Fruit fly (Drosophila melanogaster): ENCODE data around the gene CG9281.

The CG9281 gene

dm6 chrX:15697581-15698208 is 12.6 kb downstream of the CG9281 start (continued):
- TF ChIP-seq dm (GFP tag; optimal IDR thresholded peaks at IDR 0.05), result no peak
- peak; percentile 85 for TF ChIP-seq CG12942 (GFP tag; optimal IDR thresholded peaks at IDR 0.05)
- peak; percentile 83 for TF ChIP-seq CG12219 (GFP tag; optimal IDR thresholded peaks at IDR 0.05)
- TF ChIP-seq CG32532 (GFP tag; IDR thresholded peaks at IDR 0.05), result peak; percentile 97
- peak; percentile 74 for TF ChIP-seq Lim3 (GFP tag; IDR thresholded peaks at IDR 0.05)
- peak; percentile 89 for TF ChIP-seq CG10979 (tag; optimal IDR thresholded peaks at IDR 0.05)
- TF ChIP-seq CG3838 (GFP tag; optimal IDR thresholded peaks at IDR 0.05), result peak; percentile 47
- no peak for TF ChIP-seq btn (GFP tag; optimal IDR thresholded peaks at IDR 0.05)
- TF ChIP-seq Bteb2 (GFP tag; optimal IDR thresholded peaks at IDR 0.05), result peak; percentile 25
- TF ChIP-seq Optix (GFP tag; IDR thresholded peaks at IDR 0.05), result peak; percentile 87
- TF ChIP-seq Nf-YA (GFP tag; IDR thresholded peaks at IDR 0.05), result peak; percentile 81
- peak; percentile 62 for TF ChIP-seq Mad (GFP tag; optimal IDR thresholded peaks at IDR 0.05)
- peak; percentile 93 for TF ChIP-seq esg (GFP tag; conservative IDR thresholded peaks at IDR 0.05)
- peak; percentile 65; the same call in 2 of the 3 replicates for TF ChIP-seq CG2199 (GFP tag; IDR thresholded peaks at IDR 0.05)
- peak; percentile 77 for TF ChIP-seq Usf (GFP tag; optimal IDR thresholded peaks at IDR 0.05)
- peak; percentile 92 for TF ChIP-seq CG12769 (tag; optimal IDR thresholded peaks at IDR 0.05)
- TF ChIP-seq run (tag; optimal IDR thresholded peaks at IDR 0.05), result peak; percentile 72
- peak; percentile 91 for TF ChIP-seq Med (GFP tag)
- peak; percentile 94 for TF ChIP-seq CG2678 (tag; optimal IDR thresholded peaks at IDR 0.05)
- peak; percentile 82 for TF ChIP-seq Spps (tag; optimal IDR thresholded peaks at IDR 0.05)
- TF ChIP-seq CG8281 (tag; optimal IDR thresholded peaks at IDR 0.05), result peak; percentile 81
- peak; percentile 96 for TF ChIP-seq sug (tag; optimal IDR thresholded peaks at IDR 0.05)
- TF ChIP-seq CG3995 (GFP tag; optimal IDR thresholded peaks at IDR 0.05), result peak; percentile 99
- TF ChIP-seq ttk (GFP tag; IDR thresholded peaks at IDR 0.05), result peak; percentile 92
- TF ChIP-seq Nf-YB (GFP tag; optimal IDR thresholded peaks at IDR 0.05), result peak; percentile 56
- peak; percentile 82 for TF ChIP-seq ems (GFP tag; optimal IDR thresholded peaks at IDR 0.05)
- TF ChIP-seq Doc3 (GFP tag; IDR thresholded peaks at IDR 0.05; ENCODE audit: partially characterized antibody), result no peak
- peak; percentile 87 for TF ChIP-seq wdn (GFP tag; IDR thresholded peaks at IDR 0.05)
- no peak for TF ChIP-seq D (optimal IDR thresholded peaks at IDR 0.05)
- TF ChIP-seq D (GFP tag; optimal IDR thresholded peaks at IDR 0.05), result peak; percentile 88
- TF ChIP-seq z (GFP tag; IDR thresholded peaks at IDR 0.05), result 0 out of 3 replicates have a peak, but pooled peaks have one; percentile 19
- TF ChIP-seq CG3281 (GFP tag; optimal IDR thresholded peaks at IDR 0.05), result peak; percentile 94
- peak; percentile 91 for TF ChIP-seq fd96Cb (tag; optimal IDR thresholded peaks at IDR 0.05)
- peak; percentile 80 for TF ChIP-seq CG31388 (GFP tag; optimal IDR thresholded peaks at IDR 0.05)
- TF ChIP-seq CG6791 (GFP tag; IDR thresholded peaks at IDR 0.05; ENCODE audit: partially characterized antibody), result no peak
- TF ChIP-seq luna (GFP tag; optimal IDR thresholded peaks at IDR 0.05), result peak; percentile 4
- peak; percentile 24 for TF ChIP-seq ab (GFP tag; optimal IDR thresholded peaks at IDR 0.05)
- peak; percentile 83 for TF ChIP-seq CG16815 (GFP tag; optimal IDR thresholded peaks at IDR 0.05)
- peak; percentile 91 for TF ChIP-seq scrt (GFP tag; optimal IDR thresholded peaks at IDR 0.05)
- TF ChIP-seq CHES-1-like (GFP tag; optimal IDR thresholded peaks at IDR 0.05), result no peak
- TF ChIP-seq NC2α (GFP tag; optimal IDR thresholded peaks at IDR 0.05), result no peak
- no peak for TF ChIP-seq CG9876 (GFP tag; optimal IDR thresholded peaks at IDR 0.05)
- peak; percentile 92 for TF ChIP-seq CG4730 (GFP tag; IDR thresholded peaks at IDR 0.05)
- no peak for TF ChIP-seq CG14860 (GFP tag; IDR thresholded peaks at IDR 0.05; ENCODE audit: partially characterized antibody)
- no peak for TF ChIP-seq Dfd (GFP tag; optimal IDR thresholded peaks at IDR 0.05)
- TF ChIP-seq TFAM (GFP tag; optimal IDR thresholded peaks at IDR 0.05), result no peak
- TF ChIP-seq CG15073 (GFP tag; optimal IDR thresholded peaks at IDR 0.05), result peak; percentile 43
- TF ChIP-seq seq (GFP tag; IDR thresholded peaks at IDR 0.05), result peak; percentile 88
- peak; percentile 93 for TF ChIP-seq CG12391 (tag; optimal IDR thresholded peaks at IDR 0.05)
- peak; percentile 90 for TF ChIP-seq CG4424 (GFP tag; optimal IDR thresholded peaks at IDR 0.05)
- peak; percentile 90 for TF ChIP-seq CG6854 (GFP tag; optimal IDR thresholded peaks at IDR 0.05)

Data from whole organism, embryonic.